Worm (Caenorhabditis elegans): ENCODE measurements around the gene F11C1.9.

The F11C1.9 gene

ce11 chrX:12990529-12991520 is 13.5 kb upstream of the F11C1.9 start, which contains the start of the genes F11C1.1 and vwa-8:
Gene F11C1.1, minus strand, starts transcription at chrX:12990579.
Gene vwa-8, plus strand, starts transcription at chrX:12991470.
- no peak for TF ChIP-seq nfya-1 (tag; optimal IDR thresholded peaks at IDR 0.05)
- TF ChIP-seq ceh-48 (tag; optimal IDR thresholded peaks at IDR 0.05), result peak; percentile 17
- TF ChIP-seq rnt-1 (tag; optimal IDR thresholded peaks at IDR 0.05), result no peak
- TF ChIP-seq unc-55 (GFP tag; optimal IDR thresholded peaks at IDR 0.05), result peak; percentile 15

- TF ChIP-seq pat-9 (tag; optimal IDR thresholded peaks at IDR 0.05) (no peak), ceh-48 (tag; optimal IDR thresholded peaks at IDR 0.05) (peak; percentile 81), ceh-31 (tag; optimal IDR thresholded peaks at IDR 0.05) (peak; percentile 3)
These were observed 11.9 kb upstream of the F11C1.9 start, which contains the start of gene F11C1.7 for ce11 chrX:12989205-12989604. Gene F11C1.7, plus strand, starts transcription at chrX:12989344.

- TF ChIP-seq elt-2 (tag; optimal IDR thresholded peaks at IDR 0.05) (peak; percentile 16), nfya-1 (tag; optimal IDR thresholded peaks at IDR 0.05) (no peak)
These were observed 9.8 kb upstream of the F11C1.9 start, which contains the start of gene mff-1 for ce11 chrX:12987119-12987518. Gene mff-1, minus strand, starts transcription at chrX:12987219.

DNA sequence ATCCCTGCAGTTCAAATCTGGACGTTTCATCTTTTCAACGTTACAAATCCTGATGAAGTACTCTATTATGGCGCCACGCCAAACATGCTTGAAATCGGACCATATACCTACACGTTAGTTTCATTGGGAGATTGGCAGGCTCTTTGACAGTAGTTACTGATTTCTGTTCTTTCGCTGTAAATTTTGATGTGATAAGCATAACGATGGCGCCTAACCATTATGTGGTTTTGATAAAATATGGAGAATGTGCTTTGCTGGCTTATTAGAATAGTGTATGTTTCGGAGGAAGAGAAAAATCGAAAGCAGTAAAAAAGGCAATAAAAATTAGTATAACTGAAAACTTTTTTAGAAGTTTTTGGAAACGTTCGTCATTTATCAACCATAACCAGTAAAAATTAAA is 5.4 kb upstream of the F11C1.9 start:
- TF ChIP-seq ceh-48 (tag; optimal IDR thresholded peaks at IDR 0.05) (no peak), elt-4 (tag; optimal IDR thresholded peaks at IDR 0.05) (no peak), che-1 (tag; optimal IDR thresholded peaks at IDR 0.05) (no peak), hlh-13 (GFP tag; optimal IDR thresholded peaks at IDR 0.05) (no peak), tbx-7 (tag; optimal IDR thresholded peaks at IDR 0.05) (no peak), npax-4 (tag; optimal IDR thresholded peaks at IDR 0.05) (no peak), K02D7.2 (tag; optimal IDR thresholded peaks at IDR 0.05) (no peak), pax-1 (tag; optimal IDR thresholded peaks at IDR 0.05) (no peak), ceh-9 (tag; optimal IDR thresholded peaks at IDR 0.05) (no peak), tbx-2 (tag; optimal IDR thresholded peaks at IDR 0.05) (no peak), ztf-16 (tag; optimal IDR thresholded peaks at IDR 0.05) (no peak), dmd-4 (tag; optimal IDR thresholded peaks at IDR 0.05; ENCODE audit: borderline replicate concordance) (no peak), pqm-1 (tag; optimal IDR thresholded peaks at IDR 0.05) (no peak), elt-2 (tag; optimal IDR thresholded peaks at IDR 0.05) (no peak), nhr-232 (tag; optimal IDR thresholded peaks at IDR 0.05) (no peak), ceh-18 (tag; optimal IDR thresholded peaks at IDR 0.05) (no peak), nhr-11 (tag; optimal IDR thresholded peaks at IDR 0.05) (no peak), pros-1 (tag; optimal IDR thresholded peaks at IDR 0.05) (no peak), ceh-34 (tag; optimal IDR thresholded peaks at IDR 0.05) (no peak), pha-4 (tag; optimal IDR thresholded peaks at IDR 0.05) (no peak)

DNA sequence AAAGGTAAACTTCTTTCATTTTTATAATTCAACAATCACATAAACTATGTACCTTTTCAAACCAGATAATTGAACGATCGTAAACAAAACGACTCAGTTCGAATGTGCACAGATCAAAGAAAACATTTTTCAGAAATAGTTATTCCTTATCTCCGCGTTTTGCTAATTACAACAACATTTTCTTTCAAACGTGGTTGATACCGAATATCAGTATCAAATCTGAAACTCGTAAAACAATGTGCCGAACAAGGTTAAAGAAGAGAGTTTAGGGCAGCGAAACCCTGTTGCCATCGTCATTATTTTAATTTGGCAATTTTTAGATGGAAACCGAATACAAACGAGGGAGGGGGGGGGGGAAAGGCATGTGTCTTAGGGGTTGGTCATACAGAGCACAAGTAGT is 4.0 kb upstream of the F11C1.9 start, which contains the start of gene scav-4:
Gene scav-4 (plus strand): TSS at position 383 of the 400 bp plus-strand sequence.
- no peak for TF ChIP-seq ceh-9 (tag; optimal IDR thresholded peaks at IDR 0.05)
- TF ChIP-seq dmd-4 (tag; optimal IDR thresholded peaks at IDR 0.05; ENCODE audit: borderline replicate concordance), result no peak
- no peak for TF ChIP-seq elt-2 (tag; optimal IDR thresholded peaks at IDR 0.05)
- no peak for TF ChIP-seq fax-1 (tag; optimal IDR thresholded peaks at IDR 0.05)
- no peak for TF ChIP-seq pqm-1 (tag; optimal IDR thresholded peaks at IDR 0.05)
- no peak for TF ChIP-seq ets-4 (tag; optimal IDR thresholded peaks at IDR 0.05)
- TF ChIP-seq fkh-10 (GFP tag; optimal IDR thresholded peaks at IDR 0.05), result no peak
- no peak for TF ChIP-seq odd-2 (tag; optimal IDR thresholded peaks at IDR 0.05)

ce11 chrX:12979747-12980146 is 2.4 kb upstream of the F11C1.9 start:
- no peak for TF ChIP-seq ceh-31 (tag; optimal IDR thresholded peaks at IDR 0.05)
- no peak for TF ChIP-seq ref-2 (tag; optimal IDR thresholded peaks at IDR 0.05)
- no peak for TF ChIP-seq fkh-6 (tag; optimal IDR thresholded peaks at IDR 0.05)
- peak; percentile 32 for TF ChIP-seq elt-2 (tag; optimal IDR thresholded peaks at IDR 0.05)
- TF ChIP-seq unc-42 (tag; optimal IDR thresholded peaks at IDR 0.05), result no peak
